Worm (Caenorhabditis elegans) whole organism, L4 larva: Measurements from ENCODE around the gene F42D1.4.

Experiments
- F44E2.7 ChIP-seq: fragments of 200-800 bp; sonication (Bioruptor generic); IDR thresholded peaks from 2 replicates; pipeline ENCODE4 v2.1.2; 2022; ENCODE audit warnings: missing genetic modification characterization, missing compliant biosample characterization
- Y75B8A.6 ChIP-seq: fragments of 200-800 bp; sonication (Bioruptor generic); IDR thresholded peaks from 2 replicates; pipeline ENCODE4 v1.3.6; 2022; ENCODE audit warnings: missing genetic modification reagents, missing genetic modification characterization, missing compliant biosample characterization
- ZK337.2 ChIP-seq: fragments of 200-800 bp; sonication (Bioruptor generic); IDR thresholded peaks from 2 replicates; pipeline ENCODE4 v1.3.6; 2022; ENCODE audit warnings: missing genetic modification reagents, missing genetic modification characterization, missing compliant biosample characterization
- aha-1 ChIP-seq: fragments of 150-350 bp; peaks from one replicate; lab custom pipeline; 2014; ENCODE audit warnings: missing biosample characterization, missing genetic modification characterization
- ceh-44 ChIP-seq: fragments of 200-800 bp; sonication (Bioruptor generic); IDR thresholded peaks from 2 replicates; pipeline ENCODE4 v1.3.6; 2022; ENCODE audit warnings: missing genetic modification reagents, missing genetic modification characterization, missing compliant biosample characterization
- daf-16 ChIP-seq, 3 experiments: sonication (generic microtip); optimal IDR thresholded peaks; 2 replicates each; lab custom pipeline; 2016 to 2017; ENCODE audit warnings: missing genetic modification characterization in 3 of 3, missing genetic modification reagents in 3 of 3, mild to moderate bottlenecking in 2 of 3, missing compliant biosample characterization in 2 of 3, missing biosample characterization in 1 of 3, moderate library complexity in 1 of 3
- dmd-6 ChIP-seq: fragments of 200-800 bp; sonication (Bioruptor generic); IDR thresholded peaks from 2 replicates; pipeline ENCODE4 v1.3.6; 2022; ENCODE audit warnings: missing genetic modification reagents, missing genetic modification characterization, missing compliant biosample characterization
- dpl-1 ChIP-seq: fragments of 150-350 bp; optimal IDR thresholded peaks from 2 replicates; lab custom pipeline; 2014; ENCODE audit warnings: missing biosample characterization, missing genetic modification reagents, missing genetic modification characterization
- dve-1 ChIP-seq: sonication (generic microtip); optimal IDR thresholded peaks from 2 replicates; lab custom pipeline; 2017; ENCODE audit warnings: antibody characterized with exemption, mild to moderate bottlenecking, missing genetic modification characterization, missing compliant biosample characterization; ENCODE audit not compliant: insufficient read depth
- hif-1 ChIP-seq, 2 experiments: sonication (generic microtip); optimal IDR thresholded peaks; 2 replicates each; lab custom pipeline; 2016 to 2017; ENCODE audit warnings: missing compliant biosample characterization in 2 of 2, missing genetic modification characterization in 2 of 2, missing genetic modification reagents in 2 of 2, missing genotype in 2 of 2, mild to moderate bottlenecking in 1 of 2
- hlh-11 ChIP-seq: fragments of 200-800 bp; sonication (Bioruptor generic); optimal IDR thresholded peaks from 2 replicates; lab custom pipeline; 2018; ENCODE audit warnings: mild to moderate bottlenecking, missing genetic modification characterization, missing compliant biosample characterization
- hlh-30 ChIP-seq: sonication (generic microtip); optimal IDR thresholded peaks from 2 replicates; lab custom pipeline; 2017; ENCODE audit warnings: antibody characterized with exemption, mild to moderate bottlenecking, missing genetic modification characterization, missing compliant biosample characterization; ENCODE audit not compliant: insufficient read depth
- lin-13 ChIP-seq: fragments of 150-350 bp; optimal IDR thresholded peaks from 2 replicates; lab custom pipeline; 2014; ENCODE audit warnings: missing biosample characterization, missing genetic modification reagents, missing genetic modification characterization
- lir-3 ChIP-seq: sonication (generic microtip); optimal IDR thresholded peaks from 2 replicates; lab custom pipeline; 2016; ENCODE audit warnings: mild to moderate bottlenecking, missing genetic modification characterization, missing compliant biosample characterization
- lsy-2 ChIP-seq, 2 experiments: fragments of 150-350 bp in 1 of 2; sonication (generic microtip) in 1 of 2; optimal IDR thresholded peaks; 2 replicates each; lab custom pipeline; 2014 to 2017; ENCODE audit warnings: missing biosample characterization in 2 of 2, missing genetic modification characterization in 2 of 2
- mdl-1 ChIP-seq, 2 experiments: fragments of 150-350 bp in 1 of 2; sonication (generic microtip) in 1 of 2; optimal IDR thresholded peaks; 2 replicates each; lab custom pipeline; 2014 to 2017; ENCODE audit warnings: missing biosample characterization in 2 of 2, missing genetic modification characterization in 2 of 2
- mep-1 ChIP-seq: fragments of 150-350 bp; sonication (generic microtip); optimal IDR thresholded peaks from 3 replicates; lab custom pipeline; 2014; ENCODE audit warnings: missing biosample characterization, missing genetic modification characterization
- mxl-3 ChIP-seq: fragments of 200-800 bp; sonication (Bioruptor generic); optimal IDR thresholded peaks from 2 replicates; lab custom pipeline; 2018; ENCODE audit warnings: mild to moderate bottlenecking, missing genetic modification characterization, missing compliant biosample characterization
- nhr-10 ChIP-seq: fragments of 150-350 bp; optimal IDR thresholded peaks from 2 replicates; lab custom pipeline; 2014; ENCODE audit warnings: missing biosample characterization, missing genetic modification characterization
- nhr-28 ChIP-seq: fragments of 150-350 bp; optimal IDR thresholded peaks from 2 replicates; lab custom pipeline; 2014; ENCODE audit warnings: missing biosample characterization, missing genetic modification characterization
- nhr-48 ChIP-seq: sonication (generic microtip); optimal IDR thresholded peaks from 2 replicates; lab custom pipeline; 2016; ENCODE audit warnings: mild to moderate bottlenecking, missing genetic modification characterization, missing compliant biosample characterization
- nhr-6 ChIP-seq: fragments of 150-350 bp; optimal IDR thresholded peaks from 2 replicates; lab custom pipeline; 2014; ENCODE audit warnings: missing biosample characterization, missing genetic modification characterization
- pha-4 ChIP-seq, 2 experiments: fragments of 150-350 bp in 1 of 2; fragments of 200-800 bp in 1 of 2; sonication (Bioruptor generic) in 1 of 2; IDR thresholded peaks in 1 of 2; optimal IDR thresholded peaks in 1 of 2; 2 replicates each; pipeline versions ENCODE4 v1.3.6 to Lab custom; 2014 to 2022; ENCODE audit warnings: missing genetic modification characterization in 2 of 2, missing genetic modification reagents in 2 of 2, missing biosample characterization in 1 of 2, missing compliant biosample characterization in 1 of 2
- php-3 ChIP-seq: fragments of 200-800 bp; sonication (Bioruptor generic); IDR thresholded peaks from 2 replicates; pipeline ENCODE4 v1.3.6; 2022; ENCODE audit warnings: missing genetic modification reagents, missing genetic modification characterization, missing compliant biosample characterization
- pqm-1 ChIP-seq: sonication (generic microtip); optimal IDR thresholded peaks from 2 replicates; lab custom pipeline; 2017; ENCODE audit warnings: missing biosample characterization, missing genetic modification characterization
- saeg-2 ChIP-seq: fragments of 200-800 bp; sonication (Bioruptor generic); IDR thresholded peaks from 2 replicates; pipeline ENCODE4 v1.3.6; 2022; ENCODE audit warnings: missing genetic modification reagents, missing genetic modification characterization, missing compliant biosample characterization
- sdz-12 ChIP-seq: fragments of 200-800 bp; sonication (Bioruptor generic); optimal IDR thresholded peaks from 2 replicates; lab custom pipeline; 2018; ENCODE audit warnings: mild to moderate bottlenecking, missing genetic modification characterization, missing compliant biosample characterization
- spr-1 ChIP-seq: sonication (generic microtip); optimal IDR thresholded peaks from 2 replicates; lab custom pipeline; 2016; ENCODE audit warnings: mild to moderate bottlenecking, missing genetic modification characterization, missing compliant biosample characterization
- tra-1 ChIP-seq: fragments of 200-800 bp; sonication (Bioruptor generic); IDR thresholded peaks from 2 replicates; pipeline ENCODE4 v1.3.6; 2022; ENCODE audit warnings: missing genetic modification reagents, missing genetic modification characterization, missing compliant biosample characterization
- unc-62 ChIP-seq, 3 experiments: fragments of 150-350 bp in 1 of 3; sonication (generic microtip); optimal IDR thresholded peaks in 2 of 3; peaks in 1 of 3; 1 replicate in 1 of 3; 2 replicates in 2 of 3; lab custom pipeline; 2014 to 2017; ENCODE audit warnings: missing biosample characterization in 3 of 3, missing genetic modification characterization in 3 of 3, missing genetic modification reagents in 3 of 3, missing genotype in 1 of 3
- vab-7 ChIP-seq: fragments of 200-800 bp; sonication (Bioruptor generic); IDR thresholded peaks from 2 replicates; pipeline ENCODE4 v1.3.6; 2022; ENCODE audit warnings: missing genetic modification reagents, missing genetic modification characterization, missing compliant biosample characterization
- zfp-2 ChIP-seq: sonication (generic microtip); optimal IDR thresholded peaks from 2 replicates; lab custom pipeline; 2016; ENCODE audit warnings: mild to moderate bottlenecking, missing genetic modification characterization, missing compliant biosample characterization

Gene F42D1.4

ce11 chrX:14783434-14784142 lies 23.4 kb upstream of the F42D1.4 start (continued):
- TF ChIP-seq daf-16 (GFP tag; optimal IDR thresholded peaks at IDR 0.05; lab: Kevin White, UChicago), result peak in 1 of 2 experiments; percentile 59
- peak; percentile 77 for TF ChIP-seq daf-16 (tag; optimal IDR thresholded peaks at IDR 0.05; lab: Kevin White, UChicago)
- peak; percentile 81 for TF ChIP-seq nhr-28 (tag; lab: Kevin White, UChicago)
- peak; percentile 81 for TF ChIP-seq pqm-1 (tag; lab: Kevin White, UChicago)
- peak in 1 of 2 experiments; percentile 71 for TF ChIP-seq hif-1 (tag; optimal IDR thresholded peaks at IDR 0.05; lab: Kevin White, UChicago)
- TF ChIP-seq F44E2.7 (GFP tag; lab: Robert Waterston, UW), result no peak
- peak; percentile 87 for TF ChIP-seq hlh-11 (tag; lab: Kevin White, UChicago)
- no peak for TF ChIP-seq spr-1

- TF ChIP-seq dmd-6 (GFP tag; lab: Robert Waterston, UW), result peak; percentile 70
- TF ChIP-seq hlh-11 (tag; lab: Kevin White, UChicago), result peak; percentile 82
- TF ChIP-seq mxl-3 (GFP tag; lab: Kevin White, UChicago), result peak; percentile 65
- no peak for TF ChIP-seq mep-1 (tag; lab: Kevin White, UChicago)
- no peak for TF ChIP-seq nhr-6 (tag; lab: Kevin White, UChicago)
- TF ChIP-seq aha-1 (tag; lab: Kevin White, UChicago), result peak; percentile 64
- TF ChIP-seq dve-1 (tag; lab: Kevin White, UChicago), result peak; percentile 18
- TF ChIP-seq hif-1 (tag; optimal IDR thresholded peaks at IDR 0.05; lab: Kevin White, UChicago), result peak; percentile 34 to 74
- peak; percentile 40; the same call in 1 of the 2 replicates for TF ChIP-seq php-3 (GFP tag; lab: Robert Waterston, UW)
- TF ChIP-seq daf-16 (GFP tag; optimal IDR thresholded peaks at IDR 0.05; lab: Kevin White, UChicago), result no peak
- TF ChIP-seq daf-16 (tag; optimal IDR thresholded peaks at IDR 0.05; lab: Kevin White, UChicago), result peak; percentile 59
- TF ChIP-seq zfp-2 (tag; lab: Kevin White, UChicago), result no peak
- TF ChIP-seq nhr-48, result peak; percentile 53
- TF ChIP-seq vab-7 (GFP tag; lab: Robert Waterston, UW), result no peak
- TF ChIP-seq unc-62 (GFP tag; optimal IDR thresholded peaks at IDR 0.05 in 1 of 2; lab: Kevin White, UChicago), result peak in 1 of 2 experiments; percentile 90
- TF ChIP-seq unc-62 (tag; optimal IDR thresholded peaks at IDR 0.05; lab: Kevin White, UChicago), result no peak
- TF ChIP-seq nhr-28 (tag; lab: Kevin White, UChicago), result peak; percentile 61
- peak; percentile 77 for TF ChIP-seq hlh-30
- peak; percentile 34 for TF ChIP-seq nhr-10 (tag; lab: Kevin White, UChicago)
- 0 out of 2 replicates have a peak, but pooled peaks have one; percentile 35 for TF ChIP-seq tra-1
- peak in 1 of 2 experiments; percentile 61 for TF ChIP-seq mdl-1 (tag; optimal IDR thresholded peaks at IDR 0.05; lab: Kevin White, UChicago)
These were observed 20.0 kb upstream of the F42D1.4 start for ce11 chrX:14786821-14787556.

ce11 chrX:14787557-14787932 lies 19.5 kb upstream of the F42D1.4 start:
- peak; percentile 34 for TF ChIP-seq dve-1 (tag; lab: Kevin White, UChicago)
- no peak for TF ChIP-seq nhr-10 (tag; lab: Kevin White, UChicago)
- no peak for TF ChIP-seq pha-4 (GFP tag; IDR thresholded peaks at IDR 0.05; lab: Robert Waterston, UW)
- no peak for TF ChIP-seq pha-4 (tag; optimal IDR thresholded peaks at IDR 0.05; lab: Kevin White, UChicago)
- peak in 1 of 2 experiments; percentile 70 for TF ChIP-seq unc-62 (GFP tag; optimal IDR thresholded peaks at IDR 0.05 in 1 of 2; lab: Kevin White, UChicago)
- no peak for TF ChIP-seq unc-62 (tag; optimal IDR thresholded peaks at IDR 0.05; lab: Kevin White, UChicago)
- no peak for TF ChIP-seq lsy-2 (tag; optimal IDR thresholded peaks at IDR 0.05; lab: Kevin White, UChicago)
- peak; percentile 19; the same call in 1 of the 2 replicates for TF ChIP-seq dmd-6 (GFP tag; lab: Robert Waterston, UW)
- no peak for TF ChIP-seq dpl-1 (GFP tag; lab: Kevin White, UChicago)
- TF ChIP-seq nhr-28 (tag; lab: Kevin White, UChicago), result peak; percentile 16
- TF ChIP-seq ceh-44 (GFP tag; lab: Robert Waterston, UW), result no peak
- no peak for TF ChIP-seq aha-1 (tag; lab: Kevin White, UChicago)
- TF ChIP-seq sdz-12 (GFP tag; lab: Kevin White, UChicago), result no peak
- no peak for TF ChIP-seq Y75B8A.6 (GFP tag; lab: Robert Waterston, UW)
- TF ChIP-seq lir-3 (tag; lab: Kevin White, UChicago), result no peak
- no peak for TF ChIP-seq ZK337.2 (GFP tag; lab: Robert Waterston, UW)
- TF ChIP-seq saeg-2 (GFP tag; lab: Robert Waterston, UW), result no peak
- TF ChIP-seq daf-16 (GFP tag; optimal IDR thresholded peaks at IDR 0.05; lab: Kevin White, UChicago), result no peak
- peak; percentile 74 for TF ChIP-seq daf-16 (tag; optimal IDR thresholded peaks at IDR 0.05; lab: Kevin White, UChicago)
- no peak for TF ChIP-seq lin-13 (GFP tag; lab: Kevin White, UChicago)
- TF ChIP-seq hlh-11 (tag; lab: Kevin White, UChicago), result no peak
- TF ChIP-seq, all 104 proteins: peak for 5
